Fruit fly (Drosophila melanogaster) whole organism, adult: ENCODE results near the gene CG43138.

Experiments
- CG11617 ChIP-seq: fragments of 200-800 bp; sonication (Bioruptor generic); optimal IDR thresholded peaks from 2 replicates; lab custom pipeline; 2017; ENCODE audit warnings: mild to moderate bottlenecking, missing biosample characterization, missing genetic modification reagents, missing genetic modification characterization
- CG12768 ChIP-seq: fragments of 200-800 bp; sonication (Bioruptor generic); optimal IDR thresholded peaks from 2 replicates; lab custom pipeline; 2017; ENCODE audit warnings: missing biosample characterization, missing genetic modification characterization, mild to moderate bottlenecking, moderate library complexity, missing genetic modification reagents
- CG14711 ChIP-seq: fragments of 200-800 bp; sonication (Bioruptor generic); optimal IDR thresholded peaks from 2 replicates; lab custom pipeline; 2018; ENCODE audit warnings: missing biosample characterization, mild to moderate bottlenecking, missing genetic modification characterization, moderate library complexity
- CG1620 ChIP-seq: fragments of 200-800 bp; sonication (Bioruptor generic); optimal IDR thresholded peaks from 2 replicates; lab custom pipeline; 2016; ENCODE audit warnings: missing biosample characterization, missing genetic modification characterization
- CG33017 ChIP-seq: fragments of 200-800 bp; sonication (Bioruptor generic); optimal IDR thresholded peaks from 2 replicates; lab custom pipeline; 2018; ENCODE audit warnings: missing biosample characterization, mild to moderate bottlenecking, missing genetic modification characterization, moderate library complexity
- CG5204 ChIP-seq: fragments of 200-800 bp; sonication (Bioruptor generic); optimal IDR thresholded peaks from 2 replicates; lab custom pipeline; 2016; ENCODE audit warnings: missing biosample characterization, missing genetic modification characterization
- CG7045 ChIP-seq: fragments of 200-800 bp; sonication (Bioruptor generic); optimal IDR thresholded peaks from 2 replicates; lab custom pipeline; 2017; ENCODE audit warnings: missing biosample characterization, mild to moderate bottlenecking, missing genetic modification characterization
- CG7101 ChIP-seq: fragments of 200-800 bp; sonication (Bioruptor generic); optimal IDR thresholded peaks from 2 replicates; lab custom pipeline; 2018; ENCODE audit warnings: missing biosample characterization, mild to moderate bottlenecking, missing genetic modification characterization, moderate library complexity
- Clk ChIP-seq: fragments of 200-800 bp; sonication (Bioruptor generic); optimal IDR thresholded peaks from 2 replicates; lab custom pipeline; 2017; ENCODE audit warnings: missing biosample characterization, missing genetic modification characterization
- Crg-1 ChIP-seq: fragments of 200-800 bp; sonication (Bioruptor generic); optimal IDR thresholded peaks from 2 replicates; lab custom pipeline; 2016; ENCODE audit warnings: missing biosample characterization, missing genetic modification characterization
- Hr96 ChIP-seq: fragments of 200-800 bp; sonication (Bioruptor generic); optimal IDR thresholded peaks from 2 replicates; lab custom pipeline; 2016; ENCODE audit warnings: missing biosample characterization, missing genetic modification characterization
- Mnt ChIP-seq: fragments of 200-800 bp; sonication (Bioruptor generic); optimal IDR thresholded peaks from 2 replicates; lab custom pipeline; 2016; ENCODE audit warnings: missing biosample characterization, mild to moderate bottlenecking, missing genetic modification characterization
- bab1 ChIP-seq: fragments of 200-800 bp; sonication (Bioruptor generic); optimal IDR thresholded peaks from 3 replicates; lab custom pipeline; 2019; ENCODE audit warnings: missing biosample characterization, mild to moderate bottlenecking, missing genetic modification characterization, moderate library complexity
- cic ChIP-seq: fragments of 200-800 bp; sonication (Bioruptor generic); optimal IDR thresholded peaks from 2 replicates; lab custom pipeline; 2017; ENCODE audit warnings: missing biosample characterization, mild to moderate bottlenecking, missing genetic modification characterization, moderate library complexity
- cnc ChIP-seq, 2 experiments: fragments of >200 bp; optimal IDR thresholded peaks; 2 replicates each; lab custom pipeline; 2017
- kay ChIP-seq: fragments of 200-800 bp; sonication (Bioruptor generic); peaks from one replicate; lab custom pipeline; 2016; ENCODE audit warnings: missing biosample characterization, missing genetic modification characterization, borderline replicate concordance
- ovo ChIP-seq: fragments of 200-800 bp; sonication (Bioruptor generic); optimal IDR thresholded peaks from 2 replicates; lab custom pipeline; 2016; ENCODE audit warnings: missing biosample characterization, missing genetic modification characterization
- pad ChIP-seq: fragments of 200-800 bp; sonication (Bioruptor generic); optimal IDR thresholded peaks from 3 replicates; lab custom pipeline; 2017; ENCODE audit warnings: missing biosample characterization, missing genetic modification characterization, mild to moderate bottlenecking, moderate library complexity, missing genetic modification reagents
- tj ChIP-seq: fragments of 200-800 bp; sonication (Bioruptor generic); optimal IDR thresholded peaks from 3 replicates; lab custom pipeline; 2017; ENCODE audit warnings: missing biosample characterization, mild to moderate bottlenecking, missing genetic modification characterization, moderate library complexity
- toe ChIP-seq: fragments of 200-800 bp; sonication (Bioruptor generic); optimal IDR thresholded peaks from 2 replicates; lab custom pipeline; 2016; ENCODE audit warnings: missing biosample characterization, missing genetic modification characterization

The CG43138 gene

dm6 chrX:7528004-7528403 is at the start of gene CG43138:
Gene CG43138 (plus strand): TSS chrX:7528304.
- no peak for TF ChIP-seq CG7101 (tag; lab: Kevin White, UChicago)

dm6 chrX:7486294-7486693 is 41.8 kb upstream of the CG43138 start:
- TF ChIP-seq CG7045 (GFP tag; lab: Kevin White, UChicago) (no peak), pad (GFP tag; lab: Kevin White, UChicago) (no peak), Crg-1 (GFP tag; lab: Kevin White, UChicago) (no peak), cnc (optimal IDR thresholded peaks at IDR 0.05; lab: Kevin White, UChicago) (no peak), CG11617 (GFP tag; lab: Kevin White, UChicago) (no peak), cic (no peak)

- no peak for TF ChIP-seq kay (GFP tag; lab: Kevin White, UChicago)
- TF ChIP-seq pad (GFP tag; lab: Kevin White, UChicago), result no peak
- TF ChIP-seq Mnt (GFP tag; lab: Kevin White, UChicago), result no peak
- TF ChIP-seq CG5204 (GFP tag; lab: Kevin White, UChicago), result no peak
- TF ChIP-seq toe, result no peak
- TF ChIP-seq CG7045 (GFP tag; lab: Kevin White, UChicago), result no peak
- no peak for TF ChIP-seq tj (GFP tag; lab: Kevin White, UChicago)
- TF ChIP-seq CG7101 (tag; lab: Kevin White, UChicago), result no peak
- no peak for TF ChIP-seq Clk (GFP tag; lab: Kevin White, UChicago)
- TF ChIP-seq Crg-1 (GFP tag; lab: Kevin White, UChicago), result no peak
- TF ChIP-seq CG14711 (tag; lab: Kevin White, UChicago), result no peak
- TF ChIP-seq CG1620, result no peak
Measured at dm6 chrX:7488254-7488653, 39.9 kb upstream of the CG43138 start.

- TF ChIP-seq CG14711 (tag; lab: Kevin White, UChicago) (no peak), CG7101 (tag; lab: Kevin White, UChicago) (no peak), cnc (optimal IDR thresholded peaks at IDR 0.05; lab: Kevin White, UChicago) (no peak), CG7045 (GFP tag; lab: Kevin White, UChicago) (no peak), CG1620 (no peak), Hr96 (GFP tag; lab: Kevin White, UChicago) (no peak), CG5204 (GFP tag; lab: Kevin White, UChicago) (no peak), tj (GFP tag; lab: Kevin White, UChicago) (no peak), toe (no peak), pad (GFP tag; lab: Kevin White, UChicago) (no peak), Clk (GFP tag; lab: Kevin White, UChicago) (no peak), cic (no peak), CG33017 (tag; lab: Kevin White, UChicago) (no peak), ovo (no peak), kay (GFP tag; lab: Kevin White, UChicago) (no peak), bab1 (no peak), CG12768 (GFP tag; lab: Kevin White, UChicago) (no peak)
Measured at dm6 chrX:7490927-7491326, 37.2 kb upstream of the CG43138 start.

dm6 chrX:7512769-7513168 is 15.3 kb upstream of the CG43138 start:
- TF ChIP-seq ovo, result no peak

dm6 chrX:7519812-7520211 is 8.3 kb upstream of the CG43138 start:
- TF ChIP-seq tj (GFP tag; lab: Kevin White, UChicago), result no peak
- TF ChIP-seq CG11617 (GFP tag; lab: Kevin White, UChicago), result no peak
- TF ChIP-seq Clk (GFP tag; lab: Kevin White, UChicago), result no peak
- TF ChIP-seq ovo, result no peak
- TF ChIP-seq kay (GFP tag; lab: Kevin White, UChicago), result no peak
- TF ChIP-seq Crg-1 (GFP tag; lab: Kevin White, UChicago), result no peak
- TF ChIP-seq CG1620, result no peak
- TF ChIP-seq pad (GFP tag; lab: Kevin White, UChicago), result no peak
- no peak for TF ChIP-seq toe
- TF ChIP-seq Mnt (GFP tag; lab: Kevin White, UChicago), result no peak
- TF ChIP-seq CG5204 (GFP tag; lab: Kevin White, UChicago), result no peak
- TF ChIP-seq Hr96 (GFP tag; lab: Kevin White, UChicago), result no peak

- no peak for TF ChIP-seq cic
- TF ChIP-seq bab1, result peak; percentile 24
- no peak for TF ChIP-seq Clk (GFP tag; lab: Kevin White, UChicago)
- no peak for TF ChIP-seq CG1620
- no peak for TF ChIP-seq ovo
- no peak for TF ChIP-seq CG14711 (tag; lab: Kevin White, UChicago)
- no peak for TF ChIP-seq CG12768 (GFP tag; lab: Kevin White, UChicago)
Measured at dm6 chrX:7521566-7522332, 6.4 kb upstream of the CG43138 start.
